Worm (Caenorhabditis elegans): ENCODE measurements around the gene C09G5.13.

C09G5.13 gene

DNA sequence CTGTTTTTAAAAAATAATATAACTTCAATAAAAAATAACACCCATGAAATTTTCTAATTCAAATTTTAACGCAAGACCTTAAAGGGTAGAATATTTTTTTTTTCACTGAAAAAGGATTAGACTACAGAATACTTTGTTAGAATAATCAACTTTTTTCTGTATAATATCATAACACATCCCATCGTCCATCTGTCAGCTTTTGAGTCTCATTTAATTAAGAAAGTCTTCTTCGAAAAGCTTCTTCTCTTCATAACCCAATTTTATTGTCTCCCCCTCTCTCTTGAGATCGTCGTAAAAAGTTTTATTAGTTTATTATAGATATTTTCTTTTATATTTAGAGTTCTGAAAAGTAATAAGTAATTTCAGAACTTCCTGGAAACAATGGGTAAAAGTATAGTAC lies 21.2 kb upstream of the C09G5.13 start:
- TF ChIP-seq ces-1 (GFP tag; optimal IDR thresholded peaks at IDR 0.05): peak; percentile 96
- no peak for TF ChIP-seq flh-1 (GFP tag; optimal IDR thresholded peaks at IDR 0.05)

DNA sequence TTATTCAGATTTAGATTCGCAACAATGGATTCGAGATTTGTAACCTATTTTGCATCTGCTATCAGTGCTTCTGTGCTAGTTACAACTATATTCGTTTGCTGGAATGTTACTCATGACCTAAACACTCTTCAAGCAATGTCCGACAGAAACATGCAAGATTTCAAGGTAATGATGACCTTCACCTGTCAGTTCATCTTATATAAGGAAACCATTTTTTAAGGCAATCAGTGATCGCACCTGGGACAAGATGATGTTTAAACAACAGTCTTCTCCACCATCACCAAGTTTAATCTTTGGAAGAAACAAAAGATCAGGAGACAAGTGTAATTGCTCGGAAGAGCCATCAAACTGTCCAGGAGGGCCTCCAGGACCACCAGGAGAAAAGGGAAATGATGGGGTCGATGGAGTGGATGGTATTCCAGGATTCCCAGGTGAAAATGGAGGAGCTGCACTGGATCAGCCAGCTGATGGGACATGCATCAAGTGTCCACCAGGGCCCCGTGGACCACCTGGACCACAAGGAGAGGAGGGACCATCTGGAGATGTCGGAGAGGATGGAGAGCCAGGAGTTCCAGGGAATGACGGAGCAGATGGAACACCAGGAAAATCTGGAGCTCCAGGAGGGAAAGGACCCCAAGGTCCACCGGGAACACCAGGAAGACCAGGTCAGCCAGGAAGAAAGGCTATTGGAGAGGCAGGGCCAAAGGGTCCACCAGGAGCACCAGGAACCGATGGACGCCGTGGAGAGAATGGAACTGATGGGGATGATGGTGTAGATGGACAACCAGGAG lies 13.4 kb upstream of the C09G5.13 start, which contains the start of gene col-79:
Gene col-79, plus strand, starts transcription at position 20 of the 791 bp plus-strand sequence.
- TF ChIP-seq nhr-12 (tag; optimal IDR thresholded peaks at IDR 0.05): no peak
- TF ChIP-seq lin-13 (tag; optimal IDR thresholded peaks at IDR 0.05): no peak
- TF ChIP-seq ceh-83 (GFP tag; optimal IDR thresholded peaks at IDR 0.05): no peak
- TF ChIP-seq nhr-76 (tag; optimal IDR thresholded peaks at IDR 0.05): no peak
- no peak for TF ChIP-seq unc-120 (tag; optimal IDR thresholded peaks at IDR 0.05; ENCODE audit: poor library complexity, severe bottlenecking)
- no peak for TF ChIP-seq nhr-237 (tag; optimal IDR thresholded peaks at IDR 0.05)
- no peak for TF ChIP-seq mep-1 (tag; optimal IDR thresholded peaks at IDR 0.05)
- no peak for TF ChIP-seq ceh-39 (tag; optimal IDR thresholded peaks at IDR 0.05)
- no peak for TF ChIP-seq pha-4 (tag; optimal IDR thresholded peaks at IDR 0.05)
- TF ChIP-seq M03D4.4 (tag; optimal IDR thresholded peaks at IDR 0.05): no peak
- no peak for TF ChIP-seq lin-32 (GFP tag; optimal IDR thresholded peaks at IDR 0.05)
- no peak for TF ChIP-seq unc-39 (tag; optimal IDR thresholded peaks at IDR 0.05)
- TF ChIP-seq sem-2 (GFP tag; optimal IDR thresholded peaks at IDR 0.05): no peak
- TF ChIP-seq elt-1 (tag; optimal IDR thresholded peaks at IDR 0.05; ENCODE audit: borderline replicate concordance, insufficient read depth): no peak
- no peak for TF ChIP-seq elt-3 (tag; optimal IDR thresholded peaks at IDR 0.05)
- no peak for TF ChIP-seq ceh-43 (GFP tag; optimal IDR thresholded peaks at IDR 0.05)
- no peak for TF ChIP-seq mls-2 (tag; optimal IDR thresholded peaks at IDR 0.05)
- no peak for TF ChIP-seq ztf-11 (tag; optimal IDR thresholded peaks at IDR 0.05)
- no peak for TF ChIP-seq blmp-1 (tag; optimal IDR thresholded peaks at IDR 0.05)
- TF ChIP-seq flh-1 (GFP tag; optimal IDR thresholded peaks at IDR 0.05): no peak

DNA sequence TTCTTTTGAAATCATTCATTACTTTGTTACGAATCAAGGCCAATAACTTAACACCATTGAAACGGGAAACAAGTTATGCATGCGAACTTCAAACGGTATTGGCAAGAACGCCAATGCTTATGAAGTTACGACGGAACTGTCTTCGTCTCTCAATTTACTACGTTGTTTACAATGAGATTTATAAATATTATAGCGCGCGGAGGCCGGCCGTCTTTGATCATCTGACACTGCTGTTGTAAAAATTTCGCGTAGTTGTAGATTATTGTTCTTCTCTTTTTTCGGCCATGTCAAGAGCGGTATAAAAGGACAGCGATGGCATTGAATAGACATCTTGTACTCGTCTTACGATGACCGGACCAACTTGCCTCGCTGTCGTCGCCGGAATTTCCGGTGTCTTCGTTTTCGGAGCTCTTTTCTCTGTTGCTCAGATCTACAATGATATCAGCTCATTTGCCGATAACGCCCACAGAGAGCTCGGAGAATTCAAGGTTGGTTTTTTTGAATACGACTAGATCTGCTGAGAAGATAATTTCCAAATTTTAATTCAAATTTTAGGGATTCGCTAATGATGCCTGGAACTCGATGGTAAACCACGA lies 12.6 kb upstream of the C09G5.13 start, which contains the start of gene col-39:
Gene col-39, plus strand, starts transcription at position 342 of the 596 bp plus-strand sequence.
- TF ChIP-seq unc-39 (tag; optimal IDR thresholded peaks at IDR 0.05): no peak
- no peak for TF ChIP-seq ces-1 (GFP tag; optimal IDR thresholded peaks at IDR 0.05)

DNA sequence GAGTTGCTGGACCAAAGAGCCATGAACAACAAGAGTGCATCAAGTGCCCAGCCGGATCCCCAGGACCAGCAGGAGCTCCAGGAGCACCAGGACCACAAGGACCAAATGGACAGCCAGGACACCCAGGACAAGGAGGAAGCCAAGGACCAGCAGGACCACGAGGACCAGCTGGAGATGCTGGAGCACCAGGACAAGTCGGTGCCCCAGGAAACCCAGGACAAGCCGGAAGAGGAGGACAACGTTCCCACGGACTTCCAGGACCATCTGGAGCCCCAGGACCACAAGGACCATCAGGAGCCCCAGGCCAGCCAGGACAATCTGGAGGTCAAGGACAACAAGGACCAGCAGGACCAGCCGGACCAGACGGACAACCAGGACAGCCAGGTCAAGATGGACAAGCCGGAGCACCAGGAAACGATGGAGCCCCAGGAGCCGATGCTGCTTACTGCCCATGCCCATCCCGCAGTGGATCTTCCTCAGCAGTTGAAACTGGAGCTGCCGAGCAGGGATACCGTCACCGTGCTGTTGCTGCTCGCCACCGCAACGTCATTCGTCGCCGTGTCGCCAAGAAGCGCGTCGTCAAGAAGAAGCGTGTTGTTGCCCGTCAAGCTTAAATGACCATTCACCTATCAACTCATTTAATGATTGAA lies 11.8 kb upstream of the C09G5.13 start:
- TF ChIP-seq unc-39 (tag; optimal IDR thresholded peaks at IDR 0.05) (no peak), M03D4.4 (tag; optimal IDR thresholded peaks at IDR 0.05) (no peak), bed-3 (GFP tag; optimal IDR thresholded peaks at IDR 0.05) (no peak), ces-1 (GFP tag; optimal IDR thresholded peaks at IDR 0.05) (no peak), mls-2 (tag; optimal IDR thresholded peaks at IDR 0.05) (no peak), ham-2 (GFP tag; optimal IDR thresholded peaks at IDR 0.05) (no peak)

DNA sequence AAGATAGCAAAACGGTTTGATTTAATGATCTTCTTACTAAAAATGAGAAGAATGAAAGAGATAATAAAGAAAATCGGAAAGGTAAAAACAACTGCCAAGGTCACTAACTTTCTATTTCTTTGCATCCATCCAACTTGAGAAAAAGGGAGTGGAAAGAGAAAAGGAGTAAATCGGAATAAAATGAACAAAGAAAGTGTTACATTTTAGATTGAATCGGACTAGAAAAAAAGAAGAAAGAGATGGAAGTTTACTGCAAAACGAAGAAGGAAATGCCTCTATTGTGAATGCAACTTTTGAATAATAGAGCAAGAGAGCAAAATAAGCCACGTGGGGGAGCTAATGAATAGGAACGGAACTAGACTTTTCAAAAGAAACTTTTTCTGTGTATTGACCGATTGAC lies 11.2 kb upstream of the C09G5.13 start:
- TF ChIP-seq lsy-2 (tag; optimal IDR thresholded peaks at IDR 0.05) (no peak), mab-5 (tag; optimal IDR thresholded peaks at IDR 0.05) (no peak), nhr-2 (tag; optimal IDR thresholded peaks at IDR 0.05) (no peak), snpc-4 (tag; optimal IDR thresholded peaks at IDR 0.05) (no peak), flh-1 (GFP tag; optimal IDR thresholded peaks at IDR 0.05) (no peak), mls-2 (tag; optimal IDR thresholded peaks at IDR 0.05) (no peak), nhr-12 (tag; optimal IDR thresholded peaks at IDR 0.05) (no peak), unc-39 (tag; optimal IDR thresholded peaks at IDR 0.05) (no peak)

DNA sequence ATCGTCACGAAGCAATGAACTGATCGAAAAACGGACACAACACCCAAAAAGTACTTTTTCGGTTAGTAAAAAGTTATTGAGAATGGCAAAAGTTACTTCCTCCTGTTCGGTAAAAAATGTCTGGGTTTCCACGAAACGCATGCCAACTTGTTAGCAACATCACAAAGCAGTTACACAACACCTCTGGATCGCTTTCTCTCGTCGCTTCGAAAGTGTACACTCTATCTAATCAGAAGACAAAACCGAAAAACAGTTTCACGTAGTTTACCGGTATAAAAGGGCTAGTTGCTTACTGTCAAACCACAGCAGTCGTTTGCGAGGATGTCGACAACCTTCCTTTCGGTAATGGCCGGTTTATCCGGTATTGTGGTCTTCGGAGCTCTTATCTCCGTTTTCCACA lies 10.3 kb upstream of the C09G5.13 start, which contains the start of gene col-80:
Gene col-80, plus strand, starts transcription at position 301 of the 400 bp plus-strand sequence.
- TF ChIP-seq hlh-1 (tag; optimal IDR thresholded peaks at IDR 0.05): no peak
- TF ChIP-seq ceh-83 (GFP tag; optimal IDR thresholded peaks at IDR 0.05): no peak
- no peak for TF ChIP-seq unc-39 (tag; optimal IDR thresholded peaks at IDR 0.05)
- no peak for TF ChIP-seq ztf-11 (tag; optimal IDR thresholded peaks at IDR 0.05)
- TF ChIP-seq drap-1 (GFP tag; optimal IDR thresholded peaks at IDR 0.05): no peak

Measured in whole organism, mixed stage, embryonic.